Worm (Caenorhabditis elegans) whole organism, L1 larva: Measurements from ENCODE around the gene C49G7.7.

Source experiments
- C04F5.9 ChIP-seq: sonication (generic microtip); optimal IDR thresholded peaks from 2 replicates; lab custom pipeline; 2016; ENCODE audit warnings: missing genetic modification characterization, missing compliant biosample characterization
- blmp-1 ChIP-seq: fragments of 150-350 bp; optimal IDR thresholded peaks from 2 replicates; lab custom pipeline; 2014; ENCODE audit warnings: missing biosample characterization, missing genetic modification characterization
- ceh-8 ChIP-seq: fragments of 200-800 bp; sonication (Bioruptor generic); optimal IDR thresholded peaks from 2 replicates; lab custom pipeline; 2018; ENCODE audit warnings: mild to moderate bottlenecking, missing genetic modification characterization, moderate library complexity, missing compliant biosample characterization
- ceh-88 ChIP-seq: fragments of 200-800 bp; sonication (Bioruptor generic); IDR thresholded peaks from 2 replicates; pipeline ENCODE4 v1.3.6; 2022; ENCODE audit warnings: missing genetic modification characterization, missing compliant biosample characterization
- dpl-1 ChIP-seq, 3 experiments: fragments of 150-350 bp in 2 of 3; sonication (generic microtip) in 1 of 3; optimal IDR thresholded peaks; 2 replicates each; lab custom pipeline; 2014 to 2017; ENCODE audit warnings: missing biosample characterization in 3 of 3, missing genetic modification characterization in 3 of 3, missing genetic modification reagents in 3 of 3
- dsc-1 ChIP-seq: sonication (generic microtip); optimal IDR thresholded peaks from 2 replicates; lab custom pipeline; 2016; ENCODE audit warnings: mild to moderate bottlenecking, missing genetic modification characterization, missing compliant biosample characterization
- efl-1 ChIP-seq, 4 experiments: fragments of 150-350 bp; optimal IDR thresholded peaks in 3 of 4; peaks in 1 of 4; 1 replicate in 1 of 4; 2 replicates in 3 of 4; lab custom pipeline; 2014; ENCODE audit warnings: missing biosample characterization in 2 of 4, missing genetic modification characterization in 2 of 4, missing genetic modification reagents in 2 of 4
- egl-27 ChIP-seq, 2 experiments: fragments of 150-350 bp in 1 of 2; sonication (generic microtip); optimal IDR thresholded peaks; 3 replicates each; lab custom pipeline; 2017 to 2018; ENCODE audit warnings: missing biosample characterization in 2 of 2, missing genetic modification characterization in 2 of 2, missing genetic modification reagents in 2 of 2
- elt-2 ChIP-seq: sonication (generic microtip); optimal IDR thresholded peaks from 2 replicates; lab custom pipeline; 2016; ENCODE audit warnings: missing genetic modification characterization, mild to moderate bottlenecking, inconsistent platforms, missing compliant biosample characterization, missing genetic modification reagents
- hlh-4 ChIP-seq: sonication (generic microtip); optimal IDR thresholded peaks from 2 replicates; lab custom pipeline; 2016; ENCODE audit warnings: mild to moderate bottlenecking, missing genetic modification characterization, missing compliant biosample characterization
- isw-1 ChIP-seq: fragments of 200-800 bp; sonication (Bioruptor generic); IDR thresholded peaks from 2 replicates; pipeline ENCODE4 v1.3.6; 2022; ENCODE audit warnings: missing genetic modification characterization, missing compliant biosample characterization
- jun-1 ChIP-seq: fragments of 150-350 bp; optimal IDR thresholded peaks from 2 replicates; lab custom pipeline; 2014; ENCODE audit warnings: missing biosample characterization, missing genetic modification reagents, missing genetic modification characterization
- lin-14 ChIP-seq: fragments of 200-800 bp; sonication (Bioruptor generic); optimal IDR thresholded peaks from 2 replicates; lab custom pipeline; 2018; ENCODE audit warnings: mild to moderate bottlenecking, missing genetic modification characterization, moderate library complexity, missing compliant biosample characterization
- lin-35 ChIP-seq, 2 experiments: fragments of 150-350 bp; optimal IDR thresholded peaks; 2 replicates each; lab custom pipeline; 2014; ENCODE audit warnings: missing biosample characterization in 2 of 2, missing genetic modification characterization in 2 of 2, missing genetic modification reagents in 2 of 2
- lir-3 ChIP-seq: sonication (generic microtip); optimal IDR thresholded peaks from 2 replicates; lab custom pipeline; 2016; ENCODE audit warnings: mild to moderate bottlenecking, missing genetic modification characterization, moderate library complexity, missing compliant biosample characterization; ENCODE audit not compliant: poor library complexity
- mab-9 ChIP-seq: fragments of 200-800 bp; sonication (Bioruptor generic); IDR thresholded peaks from 2 replicates; pipeline ENCODE4 v1.3.6; 2022; ENCODE audit warnings: missing genetic modification reagents, missing genetic modification characterization, missing compliant biosample characterization
- mep-1 ChIP-seq: fragments of 150-350 bp; optimal IDR thresholded peaks from 2 replicates; lab custom pipeline; 2014; ENCODE audit warnings: missing biosample characterization, missing genetic modification characterization
- nhr-12 ChIP-seq: sonication (generic microtip); optimal IDR thresholded peaks from 2 replicates; lab custom pipeline; 2017; ENCODE audit warnings: missing biosample characterization, missing genetic modification characterization
- nhr-19 ChIP-seq: fragments of 200-800 bp; sonication (Bioruptor generic); conservative IDR thresholded peaks from 2 replicates; pipeline ENCODE4 v1.3.6; 2022; ENCODE audit warnings: missing genetic modification characterization, missing compliant biosample characterization
- nhr-28 ChIP-seq: fragments of 150-350 bp; optimal IDR thresholded peaks from 2 replicates; lab custom pipeline; 2014; ENCODE audit warnings: missing biosample characterization, missing genetic modification characterization
- nhr-77 ChIP-seq: fragments of 150-350 bp; optimal IDR thresholded peaks from 2 replicates; lab custom pipeline; 2014; ENCODE audit warnings: missing biosample characterization, missing genetic modification characterization
- nhr-84 ChIP-seq: sonication (generic microtip); optimal IDR thresholded peaks from 2 replicates; lab custom pipeline; 2017; ENCODE audit warnings: missing biosample characterization, missing genetic modification characterization
- nhr-85 ChIP-seq: sonication (generic microtip); peaks from one replicate; lab custom pipeline; 2016; ENCODE audit warnings: missing genetic modification characterization, inconsistent platforms, missing compliant biosample characterization
- rnt-1 ChIP-seq: sonication (generic microtip); optimal IDR thresholded peaks from 2 replicates; lab custom pipeline; 2016; ENCODE audit warnings: mild to moderate bottlenecking, missing genetic modification characterization, moderate library complexity, missing compliant biosample characterization
- skn-1 ChIP-seq: fragments of 150-350 bp; optimal IDR thresholded peaks from 2 replicates; lab custom pipeline; 2014; ENCODE audit warnings: missing biosample characterization, missing genetic modification characterization
- snpc-4 ChIP-seq: fragments of 150-350 bp; optimal IDR thresholded peaks from 2 replicates; lab custom pipeline; 2014; ENCODE audit warnings: missing biosample characterization, missing genetic modification characterization
- sox-4 ChIP-seq: sonication (generic microtip); optimal IDR thresholded peaks from 2 replicates; lab custom pipeline; 2016; ENCODE audit warnings: missing genetic modification characterization, missing compliant biosample characterization
- tbx-2 ChIP-seq: sonication (generic microtip); optimal IDR thresholded peaks from 2 replicates; lab custom pipeline; 2016; ENCODE audit warnings: missing genetic modification characterization, missing compliant biosample characterization
- unc-130 ChIP-seq: fragments of 150-350 bp; optimal IDR thresholded peaks from 2 replicates; lab custom pipeline; 2017; ENCODE audit warnings: missing biosample characterization, missing genetic modification characterization, inconsistent platforms
- unc-30 ChIP-seq: sonication (generic microtip); optimal IDR thresholded peaks from 2 replicates; lab custom pipeline; 2017; ENCODE audit warnings: missing biosample characterization, missing genetic modification characterization
- unc-86 ChIP-seq: sonication (generic microtip); optimal IDR thresholded peaks from 2 replicates; lab custom pipeline; 2016; ENCODE audit warnings: missing genetic modification characterization, missing compliant biosample characterization
- zag-1 ChIP-seq: fragments of 150-350 bp; optimal IDR thresholded peaks from 2 replicates; lab custom pipeline; 2014; ENCODE audit warnings: missing biosample characterization, missing genetic modification characterization
- ztf-11 ChIP-seq, 2 experiments: sonication (generic microtip); optimal IDR thresholded peaks; 2 replicates each; lab custom pipeline; 2016 to 2017; ENCODE audit warnings: missing genetic modification characterization in 2 of 2, missing biosample characterization in 1 of 2, missing compliant biosample characterization in 1 of 2

C49G7.7 gene

DNA sequence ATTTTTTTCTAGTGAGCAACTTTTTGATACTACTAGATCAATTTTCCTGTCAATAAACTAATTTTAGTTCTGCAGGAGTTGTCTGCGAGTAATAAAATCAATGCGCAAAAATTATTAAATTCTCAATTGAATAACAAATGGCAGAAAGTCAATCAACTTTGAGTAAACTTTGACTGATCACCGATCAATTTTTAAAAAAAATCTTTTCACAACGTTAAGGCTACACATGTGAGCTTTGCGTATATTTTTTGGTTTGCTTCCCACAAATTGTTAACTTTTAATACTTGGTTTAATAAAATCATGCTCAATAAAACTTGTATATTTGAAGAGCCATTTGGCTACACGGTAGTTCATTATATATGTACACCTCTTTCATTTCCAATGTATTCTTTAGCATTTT is 26.3 kb upstream of the C49G7.7 start, which contains the start of gene srh-7:
TSS of gene srh-7 (plus strand) at position 301 of the 400 bp plus-strand sequence.
- TF ChIP-seq dpl-1 (GFP tag; optimal IDR thresholded peaks at IDR 0.05; lab: Kevin White, UChicago) (no peak), snpc-4 (tag; lab: Kevin White, UChicago) (no peak), elt-2 (tag; lab: Kevin White, UChicago) (no peak), blmp-1 (tag; lab: Kevin White, UChicago) (no peak), egl-27 (tag; optimal IDR thresholded peaks at IDR 0.05; lab: Kevin White, UChicago) (no peak), ztf-11 (tag; optimal IDR thresholded peaks at IDR 0.05; lab: Kevin White, UChicago) (no peak), unc-130 (tag; lab: Kevin White, UChicago) (no peak)

DNA sequence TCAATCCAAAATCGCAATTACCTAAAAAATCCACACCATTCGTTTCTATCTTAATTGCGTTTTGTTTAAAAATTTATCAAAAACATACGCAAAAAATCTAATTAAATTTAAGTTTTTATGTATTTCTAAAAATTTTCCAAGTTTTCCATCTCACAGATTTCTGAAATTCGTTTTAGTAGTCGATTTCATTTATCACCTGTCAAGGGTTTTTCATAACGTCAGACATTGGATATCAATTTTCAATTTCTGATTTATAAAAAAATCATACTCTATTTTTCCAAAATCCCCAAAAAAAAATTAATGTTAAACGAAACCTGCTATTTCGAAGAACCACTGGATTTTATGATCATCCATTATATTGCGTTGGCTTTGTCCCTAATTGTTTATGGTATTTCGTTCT is 24.1 kb upstream of the C49G7.7 start, which contains the start of gene srh-4:
TSS of gene srh-4 (plus strand) at position 301 of the 400 bp plus-strand sequence.
- no peak for TF ChIP-seq jun-1 (tag; lab: Kevin White, UChicago)
- no peak for TF ChIP-seq zag-1 (tag; lab: Kevin White, UChicago)
- TF ChIP-seq unc-30 (tag; lab: Kevin White, UChicago), result no peak
- no peak for TF ChIP-seq C04F5.9 (tag; lab: Kevin White, UChicago)
- TF ChIP-seq, all 84 proteins: peak for 0

ce11 chrV:4016780-4017179 is 17.5 kb upstream of the C49G7.7 start, which contains the start of gene srw-89:
Gene srw-89, plus strand, starts transcription at chrV:4017080.
- no peak for TF ChIP-seq nhr-85
- TF ChIP-seq nhr-12 (tag; lab: Kevin White, UChicago), result no peak
- no peak for TF ChIP-seq dsc-1 (tag; lab: Kevin White, UChicago)
- no peak for TF ChIP-seq unc-86 (tag; lab: Kevin White, UChicago)
- no peak for TF ChIP-seq hlh-4
- TF ChIP-seq lin-14 (GFP tag; lab: Kevin White, UChicago), result no peak
- TF ChIP-seq efl-1 (optimal IDR thresholded peaks at IDR 0.05; lab: Kevin White, UChicago), result no peak
- TF ChIP-seq efl-1 (GFP tag; optimal IDR thresholded peaks at IDR 0.05 in 1 of 2; lab: Kevin White, UChicago), result no peak
- TF ChIP-seq egl-27 (tag; optimal IDR thresholded peaks at IDR 0.05; lab: Kevin White, UChicago), result no peak
- TF ChIP-seq nhr-84 (tag; lab: Kevin White, UChicago), result no peak
- TF ChIP-seq zag-1 (tag; lab: Kevin White, UChicago), result no peak
- no peak for TF ChIP-seq nhr-28 (tag; lab: Kevin White, UChicago)
- TF ChIP-seq sox-4 (tag; lab: Kevin White, UChicago), result no peak
- TF ChIP-seq lir-3, result no peak
- TF ChIP-seq ceh-88 (GFP tag; lab: Robert Waterston, UW), result no peak
- TF ChIP-seq rnt-1 (tag; lab: Kevin White, UChicago), result no peak
- TF ChIP-seq mep-1 (tag; lab: Kevin White, UChicago), result no peak

DNA sequence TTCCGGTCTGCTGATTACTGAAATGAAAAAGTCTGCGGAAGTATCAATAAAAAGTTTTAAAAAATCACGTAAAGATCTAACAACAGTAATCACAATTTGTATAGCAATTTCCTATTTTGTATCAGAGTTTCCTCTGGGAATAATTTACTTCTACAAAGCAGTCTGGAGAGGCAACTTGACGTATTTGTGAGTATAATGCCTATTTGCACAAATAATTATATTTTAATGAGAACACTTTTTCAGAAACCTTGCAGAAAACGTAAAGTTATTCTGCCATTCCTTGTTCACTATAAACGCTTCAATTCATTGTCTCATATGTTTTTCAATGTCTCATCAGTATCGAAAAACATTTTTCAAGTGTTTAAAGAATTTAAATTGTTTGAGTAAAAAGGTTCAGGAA is 15.7 kb upstream of the C49G7.7 start:
- no peak for TF ChIP-seq nhr-19
- TF ChIP-seq efl-1 (optimal IDR thresholded peaks at IDR 0.05; lab: Kevin White, UChicago), result no peak
- TF ChIP-seq efl-1 (GFP tag; optimal IDR thresholded peaks at IDR 0.05 in 1 of 2; lab: Kevin White, UChicago), result peak in 1 of 2 experiments; percentile 62
- TF ChIP-seq, all 84 proteins: peak for 1

DNA sequence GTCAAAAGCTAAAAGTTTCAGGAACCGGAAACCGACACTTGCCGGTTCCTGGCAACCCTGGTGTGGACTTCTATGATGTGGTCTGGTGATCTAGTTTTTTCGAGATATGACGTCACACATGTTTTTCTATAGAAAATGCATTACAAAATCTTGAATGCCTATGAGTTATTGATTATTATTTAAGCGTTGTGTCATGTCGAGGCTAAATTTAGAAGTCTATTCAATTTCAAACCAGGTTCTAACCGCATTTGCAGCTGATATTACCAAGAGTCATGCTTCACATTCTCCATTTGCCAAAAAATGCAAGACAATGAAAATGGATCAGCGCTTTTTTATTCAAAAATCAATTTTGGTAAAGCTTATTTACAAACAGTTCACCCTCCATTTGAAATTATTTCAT is 15.1 kb upstream of the C49G7.7 start, which contains the start of gene K09D9.3:
TSS of gene K09D9.3 (plus strand) at position 301 of the 400 bp plus-strand sequence.
- TF ChIP-seq tbx-2 (tag; lab: Kevin White, UChicago) (no peak), skn-1 (tag; lab: Kevin White, UChicago) (no peak), nhr-77 (tag; lab: Kevin White, UChicago) (no peak), mab-9 (no peak), isw-1 (GFP tag; lab: Robert Waterston, UW) (no peak), ceh-8 (GFP tag; lab: Kevin White, UChicago) (no peak), lin-35 (GFP tag; optimal IDR thresholded peaks at IDR 0.05; lab: Kevin White, UChicago) (no peak)
